Worm (Caenorhabditis elegans) whole organism, late embryonic: Measurements from ENCODE around the gene F44A6.3.

Experiments
- C08G9.2 ChIP-seq: sonication (generic microtip); optimal IDR thresholded peaks from 2 replicates; lab custom pipeline; 2016; ENCODE audit warnings: mild to moderate bottlenecking, missing genetic modification characterization, moderate library complexity, missing compliant biosample characterization
- C38D4.7 ChIP-seq: fragments of 200-800 bp; sonication (Bioruptor generic); optimal IDR thresholded peaks from 2 replicates; lab custom pipeline; 2018; ENCODE audit warnings: mild to moderate bottlenecking, missing genetic modification characterization, moderate library complexity, missing compliant biosample characterization
- F13H6.1 ChIP-seq: sonication (generic microtip); optimal IDR thresholded peaks from 2 replicates; lab custom pipeline; 2016; ENCODE audit warnings: missing genetic modification characterization, missing compliant biosample characterization
- K02D7.2 ChIP-seq: sonication (generic microtip); optimal IDR thresholded peaks from 2 replicates; lab custom pipeline; 2017; ENCODE audit warnings: mild to moderate bottlenecking, missing genetic modification characterization, missing compliant biosample characterization
- K09A11.1 ChIP-seq: sonication (generic microtip); optimal IDR thresholded peaks from 2 replicates; lab custom pipeline; 2017; ENCODE audit warnings: antibody characterized with exemption, mild to moderate bottlenecking, missing genetic modification characterization, missing compliant biosample characterization; ENCODE audit not compliant: insufficient read depth
- T23F11.4 ChIP-seq: fragments of 200-800 bp; sonication (Bioruptor generic); optimal IDR thresholded peaks from 2 replicates; lab custom pipeline; 2018; ENCODE audit warnings: mild to moderate bottlenecking, missing genetic modification characterization, missing compliant biosample characterization
- Y22D7AL.16 ChIP-seq: sonication (generic microtip); optimal IDR thresholded peaks from 2 replicates; lab custom pipeline; 2016; ENCODE audit warnings: missing genetic modification characterization, missing compliant biosample characterization
- ahr-1 ChIP-seq: sonication (generic microtip); optimal IDR thresholded peaks from 2 replicates; lab custom pipeline; 2016; ENCODE audit warnings: missing genetic modification characterization, missing compliant biosample characterization
- ama-1 ChIP-seq: fragments of 150-350 bp; optimal IDR thresholded peaks from 2 replicates; lab custom pipeline; 2014
- ceh-14 ChIP-seq: sonication (generic microtip); optimal IDR thresholded peaks from 2 replicates; lab custom pipeline; 2016; ENCODE audit warnings: missing genotype, missing genetic modification characterization, missing compliant biosample characterization
- ceh-19 ChIP-seq: fragments of 200-800 bp; sonication (Bioruptor generic); optimal IDR thresholded peaks from 2 replicates; lab custom pipeline; 2018; ENCODE audit warnings: mild to moderate bottlenecking, missing genetic modification characterization, missing compliant biosample characterization
- ceh-24 ChIP-seq: sonication (generic microtip); optimal IDR thresholded peaks from 2 replicates; lab custom pipeline; 2016; ENCODE audit warnings: mild to moderate bottlenecking, missing genetic modification characterization, missing compliant biosample characterization
- ceh-30 ChIP-seq: fragments of 150-350 bp; optimal IDR thresholded peaks from 2 replicates; lab custom pipeline; 2014; ENCODE audit warnings: missing biosample characterization, missing genetic modification characterization
- ceh-31 ChIP-seq: sonication (generic microtip); optimal IDR thresholded peaks from 2 replicates; lab custom pipeline; 2016; ENCODE audit warnings: missing genetic modification characterization, missing compliant biosample characterization
- ceh-34 ChIP-seq: sonication (generic microtip); optimal IDR thresholded peaks from 2 replicates; lab custom pipeline; 2016; ENCODE audit warnings: mild to moderate bottlenecking, missing genetic modification characterization, missing compliant biosample characterization
- ceh-45 ChIP-seq: fragments of 200-800 bp; sonication (Bioruptor generic); IDR thresholded peaks from 2 replicates; pipeline ENCODE4 v1.3.6; 2022; ENCODE audit warnings: missing genetic modification reagents, missing genetic modification characterization, missing compliant biosample characterization
- ceh-48 ChIP-seq: sonication (generic microtip); optimal IDR thresholded peaks from 2 replicates; lab custom pipeline; 2016; ENCODE audit warnings: missing genetic modification characterization, inconsistent platforms, missing compliant biosample characterization
- ceh-9 ChIP-seq: sonication (generic microtip); optimal IDR thresholded peaks from 2 replicates; lab custom pipeline; 2016; ENCODE audit warnings: mild to moderate bottlenecking, missing genetic modification characterization, inconsistent platforms, missing compliant biosample characterization
- che-1 ChIP-seq: sonication (generic microtip); optimal IDR thresholded peaks from 2 replicates; lab custom pipeline; 2016; ENCODE audit warnings: mild to moderate bottlenecking, missing genetic modification characterization, missing compliant biosample characterization
- elt-2 ChIP-seq: sonication (generic microtip); optimal IDR thresholded peaks from 2 replicates; lab custom pipeline; 2016; ENCODE audit warnings: missing genetic modification reagents, missing genetic modification characterization, missing compliant biosample characterization
- elt-4 ChIP-seq: sonication (generic microtip); optimal IDR thresholded peaks from 2 replicates; lab custom pipeline; 2016; ENCODE audit warnings: missing genetic modification characterization, missing compliant biosample characterization
- ets-4 ChIP-seq: sonication (generic microtip); optimal IDR thresholded peaks from 2 replicates; lab custom pipeline; 2016; ENCODE audit warnings: missing genetic modification characterization, missing compliant biosample characterization
- fax-1 ChIP-seq: sonication (generic microtip); optimal IDR thresholded peaks from 2 replicates; lab custom pipeline; 2016; ENCODE audit warnings: missing genotype, missing genetic modification characterization, missing compliant biosample characterization
- fkh-6 ChIP-seq: sonication (generic microtip); optimal IDR thresholded peaks from 2 replicates; lab custom pipeline; 2016; ENCODE audit warnings: missing genetic modification characterization, missing compliant biosample characterization
- gmeb-2 ChIP-seq: sonication (generic microtip); optimal IDR thresholded peaks from 2 replicates; lab custom pipeline; 2016; ENCODE audit warnings: missing genetic modification characterization, inconsistent platforms, missing compliant biosample characterization
- hlh-13 ChIP-seq: fragments of 200-800 bp; sonication (Bioruptor generic); optimal IDR thresholded peaks from 2 replicates; lab custom pipeline; 2018; ENCODE audit warnings: mild to moderate bottlenecking, missing genetic modification characterization, missing compliant biosample characterization
- hlh-30 ChIP-seq: sonication (generic microtip); optimal IDR thresholded peaks from 2 replicates; lab custom pipeline; 2017; ENCODE audit warnings: antibody characterized with exemption, missing genetic modification characterization, missing compliant biosample characterization; ENCODE audit not compliant: insufficient read depth
- hlh-8 ChIP-seq: sonication (generic microtip); optimal IDR thresholded peaks from 2 replicates; lab custom pipeline; 2016; ENCODE audit warnings: missing genotype, missing genetic modification characterization, missing compliant biosample characterization
- lim-6 ChIP-seq: sonication (generic microtip); optimal IDR thresholded peaks from 2 replicates; lab custom pipeline; 2016; ENCODE audit warnings: missing genetic modification characterization, missing compliant biosample characterization
- madf-2 ChIP-seq: sonication (generic microtip); optimal IDR thresholded peaks from 2 replicates; lab custom pipeline; 2017; ENCODE audit warnings: missing genetic modification characterization, missing compliant biosample characterization
- nhr-232 ChIP-seq: sonication (generic microtip); optimal IDR thresholded peaks from 2 replicates; lab custom pipeline; 2016; ENCODE audit warnings: missing genetic modification characterization, missing compliant biosample characterization
- odd-2 ChIP-seq: sonication (generic microtip); optimal IDR thresholded peaks from 2 replicates; lab custom pipeline; 2017; ENCODE audit warnings: antibody characterized with exemption, mild to moderate bottlenecking, missing genetic modification characterization, missing compliant biosample characterization
- pax-1 ChIP-seq: fragments of 150-350 bp; optimal IDR thresholded peaks from 2 replicates; lab custom pipeline; 2014; ENCODE audit warnings: missing biosample characterization, missing genetic modification characterization
- pha-4 ChIP-seq: fragments of 150-350 bp; optimal IDR thresholded peaks from 2 replicates; lab custom pipeline; 2018; ENCODE audit warnings: missing biosample characterization, missing genetic modification reagents, missing genetic modification characterization
- pqm-1 ChIP-seq: sonication (generic microtip); optimal IDR thresholded peaks from 2 replicates; lab custom pipeline; 2016; ENCODE audit warnings: missing genetic modification characterization, missing compliant biosample characterization
- ref-2 ChIP-seq: sonication (generic microtip); optimal IDR thresholded peaks from 2 replicates; lab custom pipeline; 2016; ENCODE audit warnings: missing genetic modification characterization, missing compliant biosample characterization
- sox-2 ChIP-seq: fragments of 200-800 bp; sonication (Bioruptor generic); IDR thresholded peaks from 2 replicates; pipeline ENCODE4 v1.3.6; 2022; ENCODE audit warnings: missing genetic modification reagents, missing genetic modification characterization, missing compliant biosample characterization
- syd-9 ChIP-seq: sonication (generic microtip); optimal IDR thresholded peaks from 2 replicates; lab custom pipeline; 2016; ENCODE audit warnings: mild to moderate bottlenecking, missing genetic modification characterization, moderate library complexity, missing compliant biosample characterization
- tbx-7 ChIP-seq: sonication (generic microtip); optimal IDR thresholded peaks from 2 replicates; lab custom pipeline; 2016; ENCODE audit warnings: missing genotype, missing genetic modification characterization, missing compliant biosample characterization
- ttx-3 ChIP-seq: sonication (generic microtip); optimal IDR thresholded peaks from 2 replicates; lab custom pipeline; 2016; ENCODE audit warnings: missing genetic modification reagents, missing genetic modification characterization, missing compliant biosample characterization
- unc-42 ChIP-seq: sonication (generic microtip); optimal IDR thresholded peaks from 2 replicates; lab custom pipeline; 2016; ENCODE audit warnings: missing genotype, missing genetic modification characterization, missing compliant biosample characterization
- unc-55 ChIP-seq: sonication (generic microtip); optimal IDR thresholded peaks from 2 replicates; lab custom pipeline; 2017; ENCODE audit warnings: missing biosample characterization, missing genetic modification reagents, missing genetic modification characterization
- unc-86 ChIP-seq: sonication (generic microtip); optimal IDR thresholded peaks from 2 replicates; lab custom pipeline; 2016; ENCODE audit warnings: missing genetic modification characterization, missing compliant biosample characterization

Gene F44A6.3

DNA sequence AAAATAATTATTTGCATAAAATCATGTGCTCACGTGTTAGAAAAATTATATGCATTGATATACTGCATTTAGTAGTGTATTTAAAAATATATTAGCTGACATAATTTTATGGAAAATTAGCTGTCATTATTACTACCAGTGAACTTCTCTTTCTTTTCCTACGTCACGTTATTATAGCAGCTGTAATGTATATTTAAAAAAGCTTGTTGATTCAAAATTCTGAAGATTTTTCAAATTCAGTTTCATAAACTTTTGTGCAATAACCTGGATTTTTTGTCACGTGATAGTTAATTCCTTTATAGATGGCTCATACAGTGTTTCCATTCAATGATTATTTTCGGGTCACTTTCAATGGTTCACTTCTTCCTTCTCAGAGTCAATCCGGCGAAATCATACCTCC, at the start of gene F44A6.3:
TSS of gene F44A6.3 (plus strand) at position 301 of the 400 bp plus-strand sequence.
- TF ChIP-seq fax-1 (tag; lab: Kevin White, UChicago) (no peak), che-1 (no peak), sox-2 (no peak), ceh-9 (no peak), ceh-31 (tag; lab: Kevin White, UChicago) (no peak), unc-86 (tag; lab: Kevin White, UChicago) (no peak), lim-6 (tag; lab: Kevin White, UChicago) (no peak), ttx-3 (no peak), Y22D7AL.16 (tag; lab: Kevin White, UChicago) (no peak), elt-4 (no peak), madf-2 (no peak)
- TF ChIP-seq, all 69 proteins: peak for 0

- TF ChIP-seq ref-2 (tag; lab: Kevin White, UChicago): no peak
- TF ChIP-seq unc-42 (tag; lab: Kevin White, UChicago): peak; percentile 22
- no peak for TF ChIP-seq ceh-19
- TF ChIP-seq ceh-31 (tag; lab: Kevin White, UChicago): no peak
These were observed 49.4 kb upstream of the F44A6.3 start for ce11 chrX:10163212-10163611.

DNA sequence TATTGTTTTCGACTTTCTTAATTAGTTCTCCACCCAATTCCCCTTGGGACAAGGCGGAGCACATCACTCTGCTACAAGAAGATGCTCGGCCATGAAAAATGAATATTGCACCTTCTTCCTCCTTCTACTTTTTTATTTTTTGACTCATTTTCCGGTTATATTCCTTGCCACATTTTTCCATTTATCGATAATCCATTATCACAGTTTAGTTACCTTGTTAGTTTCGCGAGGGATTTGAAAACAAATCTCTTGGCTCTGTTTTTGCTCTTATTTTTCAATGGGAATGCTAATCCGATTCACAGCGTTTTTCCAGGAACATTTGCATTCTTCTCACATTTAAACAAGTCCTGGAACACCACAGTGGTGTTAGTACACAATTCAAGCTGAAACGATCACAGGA, 45.6 kb upstream of the F44A6.3 start, which contains the start of gene rnp-9:
TSS of gene rnp-9 (plus strand) at position 301 of the 400 bp plus-strand sequence.
- TF ChIP-seq ceh-14 (tag; lab: Kevin White, UChicago): no peak
- TF ChIP-seq ceh-48: no peak
- no peak for TF ChIP-seq odd-2 (tag; lab: Kevin White, UChicago)
- no peak for TF ChIP-seq pqm-1 (tag; lab: Kevin White, UChicago)
- no peak for TF ChIP-seq T23F11.4 (GFP tag; lab: Kevin White, UChicago)
- no peak for TF ChIP-seq ceh-30 (tag; lab: Kevin White, UChicago)
- no peak for TF ChIP-seq F13H6.1 (tag; lab: Kevin White, UChicago)
- no peak for TF ChIP-seq ahr-1 (tag; lab: Kevin White, UChicago)
- TF ChIP-seq K09A11.1: no peak
- no peak for TF ChIP-seq ceh-34 (tag; lab: Kevin White, UChicago)
- no peak for TF ChIP-seq ceh-24 (tag; lab: Kevin White, UChicago)
- TF ChIP-seq K02D7.2: no peak
- no peak for TF ChIP-seq pha-4 (tag; lab: Kevin White, UChicago)
- no peak for TF ChIP-seq hlh-13 (GFP tag; lab: Kevin White, UChicago)
- no peak for TF ChIP-seq hlh-30 (tag; lab: Kevin White, UChicago)
- TF ChIP-seq ceh-31 (tag; lab: Kevin White, UChicago): no peak
- no peak for TF ChIP-seq unc-42 (tag; lab: Kevin White, UChicago)

DNA sequence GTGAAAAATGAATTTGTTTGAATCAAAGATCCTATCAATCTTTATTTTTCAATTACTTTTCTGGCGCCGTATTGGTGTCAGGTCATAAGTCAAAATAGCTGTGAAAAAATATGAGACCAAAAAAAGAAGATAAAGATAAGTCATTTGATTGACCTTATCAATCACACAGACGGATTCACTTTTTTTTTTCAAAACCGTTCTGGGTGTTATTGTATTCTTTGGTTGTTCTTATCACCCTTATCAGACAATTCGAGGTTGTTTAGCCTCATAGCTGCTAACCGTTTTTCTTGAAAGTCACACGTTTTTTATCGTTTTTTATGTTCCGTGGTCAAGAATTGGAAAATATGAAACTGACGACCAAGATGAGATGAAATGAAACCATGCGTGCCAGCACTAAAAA, 44.0 kb upstream of the F44A6.3 start:
- no peak for TF ChIP-seq C38D4.7 (GFP tag; lab: Kevin White, UChicago)
- TF ChIP-seq, all 69 proteins: peak for 0

ce11 chrX:10170598-10170997, 42.0 kb upstream of the F44A6.3 start:
- TF ChIP-seq unc-55 (GFP tag; lab: Kevin White, UChicago) (no peak), tbx-7 (no peak), T23F11.4 (GFP tag; lab: Kevin White, UChicago) (no peak), C08G9.2 (tag; lab: Kevin White, UChicago) (no peak)

- TF ChIP-seq gmeb-2 (tag; lab: Kevin White, UChicago) (no peak), ets-4 (tag; lab: Kevin White, UChicago) (no peak), ahr-1 (tag; lab: Kevin White, UChicago) (no peak), ama-1 (lab: Kevin White, UChicago) (no peak), ttx-3 (no peak), ceh-34 (tag; lab: Kevin White, UChicago) (no peak), elt-2 (no peak), hlh-8 (tag; lab: Kevin White, UChicago) (no peak), ceh-30 (tag; lab: Kevin White, UChicago) (no peak), pax-1 (no peak), nhr-232 (no peak), fkh-6 (tag; lab: Kevin White, UChicago) (no peak), ceh-45 (GFP tag; lab: Robert Waterston, UW) (no peak), tbx-7 (no peak), syd-9 (tag; lab: Kevin White, UChicago) (no peak)
- TF ChIP-seq, all 69 proteins: peak for 0
These were observed 40.5 kb upstream of the F44A6.3 start, which contains the start of gene C07A4.2 for ce11 chrX:10172004-10172584. Gene C07A4.2, plus strand, starts transcription at chrX:10172198.
